Fruit fly (Drosophila melanogaster) whole organism, embryonic: Measurements from ENCODE around the gene Rad60.

ENCODE experiments used
- Bgb ChIP-seq: fragments of 200-800 bp; sonication (Bioruptor generic); IDR thresholded peaks from 2 replicates; pipeline ENCODE4 v1.3.6; 2022; ENCODE audit warnings: missing biosample characterization, missing genetic modification characterization; ENCODE audit not compliant: partially characterized antibody
- CG10565 ChIP-seq: fragments of 200-800 bp; sonication (Bioruptor generic); optimal IDR thresholded peaks from 3 replicates; lab custom pipeline; 2016; ENCODE audit warnings: missing biosample characterization, mild to moderate bottlenecking, missing genetic modification characterization
- CG10979 ChIP-seq: fragments of 200-800 bp; sonication (Bioruptor generic); optimal IDR thresholded peaks from 2 replicates; lab custom pipeline; 2018; ENCODE audit warnings: missing biosample characterization, mild to moderate bottlenecking, missing genetic modification characterization, moderate library complexity
- CG13123 ChIP-seq: fragments of 200-800 bp; sonication (Bioruptor generic); optimal IDR thresholded peaks from 2 replicates; lab custom pipeline; 2016; ENCODE audit warnings: missing biosample characterization, missing genetic modification characterization
- CG14667 ChIP-seq: fragments of 200-800 bp; sonication (Bioruptor generic); IDR thresholded peaks from 2 replicates; pipeline ENCODE4 v1.3.6; 2022; ENCODE audit warnings: missing biosample characterization, missing genetic modification characterization
- CG16815 ChIP-seq: fragments of 200-800 bp; sonication (Bioruptor generic); optimal IDR thresholded peaks from 3 replicates; lab custom pipeline; 2017; ENCODE audit warnings: missing biosample characterization, mild to moderate bottlenecking, missing genetic modification characterization
- CG18599 ChIP-seq: fragments of 200-800 bp; sonication (Bioruptor generic); optimal IDR thresholded peaks from 3 replicates; lab custom pipeline; 2017; ENCODE audit warnings: missing biosample characterization, missing genetic modification characterization, mild to moderate bottlenecking, moderate library complexity, missing genetic modification reagents
- CG2120 ChIP-seq: fragments of 200-800 bp; sonication (Bioruptor generic); optimal IDR thresholded peaks from 3 replicates; lab custom pipeline; 2016; ENCODE audit warnings: missing biosample characterization, missing genetic modification characterization
- CG2875 ChIP-seq: fragments of 200-800 bp; sonication (Bioruptor generic); optimal IDR thresholded peaks from 2 replicates; lab custom pipeline; 2017; ENCODE audit warnings: missing biosample characterization, mild to moderate bottlenecking, missing genetic modification characterization, missing genetic modification reagents
- CG3065 ChIP-seq: fragments of 200-800 bp; sonication (Bioruptor generic); optimal IDR thresholded peaks from 2 replicates; lab custom pipeline; 2016; ENCODE audit warnings: missing biosample characterization, missing genetic modification characterization
- CG32772 ChIP-seq: fragments of 200-800 bp; sonication (Bioruptor generic); IDR thresholded peaks from 2 replicates; pipeline ENCODE4 v1.3.6; 2022; ENCODE audit warnings: missing biosample characterization, missing genetic modification characterization
- CG34422 ChIP-seq: fragments of 200-800 bp; sonication (Bioruptor generic); IDR thresholded peaks from 3 replicates; pipeline ENCODE4 v1.3.6; 2022; ENCODE audit warnings: missing biosample characterization, missing genetic modification characterization
- CG4360 ChIP-seq: fragments of 200-800 bp; sonication (Bioruptor generic); IDR thresholded peaks from 2 replicates; pipeline ENCODE4 v1.3.6; 2022; ENCODE audit warnings: missing biosample characterization, missing genetic modification characterization
- CG4424 ChIP-seq: fragments of 200-800 bp; sonication (Bioruptor generic); optimal IDR thresholded peaks from 3 replicates; lab custom pipeline; 2016; ENCODE audit warnings: missing biosample characterization, missing genetic modification characterization
- CG5953 ChIP-seq: fragments of 200-800 bp; sonication (Bioruptor generic); IDR thresholded peaks from 2 replicates; pipeline ENCODE4 v1.3.6; 2022; ENCODE audit warnings: missing biosample characterization, missing genetic modification characterization
- CG6254 ChIP-seq: fragments of 200-800 bp; sonication (Bioruptor generic); optimal IDR thresholded peaks from 3 replicates; lab custom pipeline; 2017; ENCODE audit warnings: mild to moderate bottlenecking, missing biosample characterization, missing genetic modification reagents, missing genetic modification characterization
- CG8290 ChIP-seq, 3 experiments: fragments of 200-800 bp; sonication (Bioruptor generic); optimal IDR thresholded peaks; 2 replicates each; lab custom pipeline; 2016 to 2019; ENCODE audit warnings: missing biosample characterization in 3 of 3, missing genetic modification characterization in 3 of 3, mild to moderate bottlenecking in 2 of 3, moderate library complexity in 1 of 3
- CG8388 ChIP-seq: fragments of 200-800 bp; sonication (Bioruptor generic); optimal IDR thresholded peaks from 2 replicates; lab custom pipeline; 2019; ENCODE audit warnings: missing biosample characterization, mild to moderate bottlenecking, missing genetic modification characterization, moderate library complexity
- CG8924 ChIP-seq: fragments of 200-800 bp; optimal IDR thresholded peaks from 3 replicates; lab custom pipeline; 2019; ENCODE audit warnings: missing biosample characterization, mild to moderate bottlenecking, missing genetic modification characterization, moderate library complexity
- CG8944 ChIP-seq: fragments of 200-800 bp; sonication (Bioruptor generic); optimal IDR thresholded peaks from 3 replicates; lab custom pipeline; 2016; ENCODE audit warnings: missing biosample characterization, missing genetic modification characterization
- CG9215 ChIP-seq: fragments of 200-800 bp; sonication (Bioruptor generic); IDR thresholded peaks from 2 replicates; pipeline ENCODE4 v1.3.6; 2022; ENCODE audit warnings: missing biosample characterization, missing genetic modification characterization
- CG9609 ChIP-seq: fragments of 200-800 bp; sonication (Bioruptor generic); optimal IDR thresholded peaks from 3 replicates; lab custom pipeline; 2016; ENCODE audit warnings: missing biosample characterization, missing genetic modification characterization
- CG9797 ChIP-seq: fragments of 200-800 bp; sonication (Bioruptor generic); optimal IDR thresholded peaks from 3 replicates; lab custom pipeline; 2018; ENCODE audit warnings: missing biosample characterization, mild to moderate bottlenecking, missing genetic modification characterization
- GATAe ChIP-seq: fragments of 200-800 bp; sonication (Bioruptor generic); conservative IDR thresholded peaks from 2 replicates; pipeline ENCODE4 v1.3.6; 2022; ENCODE audit warnings: missing biosample characterization, missing genetic modification characterization
- Gsc ChIP-seq: fragments of 200-800 bp; sonication (Bioruptor generic); IDR thresholded peaks from 2 replicates; pipeline ENCODE4 v1.3.6; 2022; ENCODE audit warnings: missing biosample characterization, missing genetic modification characterization
- HHEX ChIP-seq: fragments of 200-800 bp; sonication (Bioruptor generic); optimal IDR thresholded peaks from 3 replicates; lab custom pipeline; 2017; ENCODE audit warnings: missing biosample characterization, mild to moderate bottlenecking, missing genetic modification characterization, missing genetic modification reagents
- Jarid2 ChIP-seq: fragments of 200-800 bp; sonication (Bioruptor generic); optimal IDR thresholded peaks from 3 replicates; lab custom pipeline; 2017; ENCODE audit warnings: mild to moderate bottlenecking, missing biosample characterization, missing genetic modification reagents, missing genetic modification characterization
- Max ChIP-seq: fragments of 200-800 bp; sonication (Bioruptor generic); optimal IDR thresholded peaks from 2 replicates; lab custom pipeline; 2016; ENCODE audit warnings: missing biosample characterization, mild to moderate bottlenecking, missing genetic modification characterization
- Med ChIP-seq: fragments of 200-800 bp; sonication (Bioruptor generic); peaks from one replicate; lab custom pipeline; 2016; ENCODE audit warnings: missing biosample characterization, missing genetic modification characterization, mild to moderate bottlenecking, inconsistent platforms, moderate library complexity
- Rfx ChIP-seq: fragments of 200-800 bp; sonication (Bioruptor generic); IDR thresholded peaks from 2 replicates; pipeline ENCODE4 v1.3.6; 2022; ENCODE audit warnings: missing biosample characterization, missing genetic modification characterization
- Six4 ChIP-seq: fragments of 200-800 bp; sonication (Bioruptor generic); optimal IDR thresholded peaks from 2 replicates; lab custom pipeline; 2016; ENCODE audit warnings: missing biosample characterization, missing genetic modification characterization
- Sox100B ChIP-seq: fragments of 200-800 bp; sonication (Bioruptor generic); optimal IDR thresholded peaks from 3 replicates; lab custom pipeline; 2018; ENCODE audit warnings: missing biosample characterization, mild to moderate bottlenecking, missing genetic modification characterization
- Tbp ChIP-seq: fragments of >200 bp; optimal IDR thresholded peaks from 2 replicates; lab custom pipeline; 2018; ENCODE audit warnings: missing biosample characterization, missing genetic modification characterization
- bsh ChIP-seq, 2 experiments: fragments of 200-800 bp; sonication (Bioruptor generic); optimal IDR thresholded peaks; 2 replicates each; lab custom pipeline; 2017 to 2018; ENCODE audit warnings: mild to moderate bottlenecking in 2 of 2, missing biosample characterization in 2 of 2, missing genetic modification characterization in 2 of 2, moderate library complexity in 1 of 2
- ci ChIP-seq: fragments of 200-800 bp; sonication (Bioruptor generic); IDR thresholded peaks from 3 replicates; pipeline ENCODE4 v1.3.6; 2022; ENCODE audit warnings: missing biosample characterization, missing genetic modification characterization
- crol ChIP-seq: fragments of 200-800 bp; sonication (Bioruptor generic); IDR thresholded peaks from 2 replicates; pipeline ENCODE4 v1.3.6; 2022; ENCODE audit warnings: missing biosample characterization, missing genetic modification characterization
- dan ChIP-seq: fragments of 200-800 bp; sonication (Bioruptor generic); IDR thresholded peaks from 2 replicates; pipeline ENCODE4 v1.3.6; 2022; ENCODE audit warnings: missing biosample characterization, missing genetic modification characterization
- danr ChIP-seq: fragments of 200-800 bp; sonication (Bioruptor generic); IDR thresholded peaks from 2 replicates; pipeline ENCODE4 v1.3.6; 2022; ENCODE audit warnings: missing biosample characterization, missing genetic modification characterization
- dm ChIP-seq: fragments of 200-800 bp; sonication (Bioruptor generic); optimal IDR thresholded peaks from 3 replicates; lab custom pipeline; 2016; ENCODE audit warnings: missing biosample characterization, missing genetic modification characterization
- ems ChIP-seq: fragments of 200-800 bp; sonication (Bioruptor generic); optimal IDR thresholded peaks from 3 replicates; lab custom pipeline; 2016; ENCODE audit warnings: missing biosample characterization, missing genetic modification characterization
- gsb-n ChIP-seq: fragments of 200-800 bp; sonication (Bioruptor generic); optimal IDR thresholded peaks from 3 replicates; lab custom pipeline; 2018; ENCODE audit warnings: missing biosample characterization, mild to moderate bottlenecking, missing genetic modification characterization
- gt ChIP-seq: fragments of 200-800 bp; sonication (Bioruptor generic); IDR thresholded peaks from 2 replicates; pipeline ENCODE4 v1.3.6; 2022; ENCODE audit warnings: missing biosample characterization, missing genetic modification characterization
- kni ChIP-seq: fragments of 200-800 bp; sonication (Bioruptor generic); optimal IDR thresholded peaks from 3 replicates; lab custom pipeline; 2017; ENCODE audit warnings: mild to moderate bottlenecking, missing biosample characterization, missing genetic modification reagents, missing genetic modification characterization
- pho ChIP-seq: fragments of 200-800 bp; sonication (Bioruptor generic); optimal IDR thresholded peaks from 2 replicates; lab custom pipeline; 2016; ENCODE audit warnings: missing biosample characterization, missing genetic modification characterization
- sens ChIP-seq: fragments of 200-800 bp; sonication (Bioruptor generic); peaks from one replicate; lab custom pipeline; 2016; ENCODE audit warnings: missing biosample characterization, missing genetic modification characterization
- sisA ChIP-seq: fragments of 200-800 bp; sonication (Bioruptor generic); IDR thresholded peaks from 2 replicates; pipeline ENCODE4 v1.3.6; 2022; ENCODE audit warnings: missing biosample characterization, missing genetic modification characterization
- sug ChIP-seq: fragments of 200-800 bp; optimal IDR thresholded peaks from 2 replicates; lab custom pipeline; 2019; ENCODE audit warnings: missing biosample characterization, mild to moderate bottlenecking, missing genetic modification characterization, moderate library complexity

Rad60 gene

DNA sequence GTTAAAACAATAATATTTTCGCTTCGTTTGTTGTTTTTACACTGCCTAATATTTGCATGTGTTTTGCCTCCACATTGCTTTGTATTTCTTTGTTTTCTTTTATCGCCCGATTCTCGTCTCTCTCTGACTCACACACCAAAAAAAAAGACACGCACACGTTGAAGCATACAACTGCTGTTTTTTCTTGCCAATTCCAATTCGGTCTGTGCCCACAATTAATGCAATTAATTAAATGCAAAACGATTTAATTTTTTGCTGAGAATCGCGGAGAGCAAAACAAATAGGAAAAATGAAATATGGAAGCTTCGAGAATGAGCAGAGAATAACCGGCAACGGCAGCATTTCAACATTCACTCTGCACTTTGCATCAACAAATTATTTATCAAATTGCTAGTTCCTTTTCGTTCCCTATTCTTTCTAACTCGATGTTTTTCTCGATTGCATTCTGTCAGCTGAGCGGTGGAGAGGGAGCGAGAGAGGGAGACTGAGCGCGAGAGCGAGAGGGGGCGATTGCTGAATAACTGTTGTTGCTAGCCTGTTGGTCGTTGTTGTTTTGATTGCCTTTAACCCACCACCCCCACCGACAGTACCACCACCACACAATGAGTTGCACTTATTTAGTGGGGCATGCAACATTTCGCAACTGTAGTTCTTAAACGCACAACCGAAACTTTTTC lies 30.1 kb downstream of the Rad60 start (continued):
- TF ChIP-seq CG8944 (GFP tag; lab: Kevin White, UChicago) (no peak), CG34422 (GFP tag; lab: Robert Waterston, UW) (peak; percentile 36; the same call in 1 of the 3 replicates)

dm6 chr3R:23220239-23221002 lies 30.9 kb downstream of the Rad60 start:
- TF ChIP-seq CG10565 (no peak), CG9215 (no peak), CG13123 (no peak), CG2120 (peak; percentile 52), crol (GFP tag; lab: Robert Waterston, UW) (peak; percentile 55), kni (peak; percentile 42), HHEX (GFP tag; lab: Kevin White, UChicago) (no peak), dm (no peak), CG10979 (tag; lab: Kevin White, UChicago) (no peak), Tbp (GFP tag; lab: Kevin White, UChicago) (no peak), Rfx (GFP tag; lab: Robert Waterston, UW) (peak; percentile 21; the same call in 1 of the 2 replicates), Gsc (GFP tag; lab: Robert Waterston, UW) (no peak), CG8388 (GFP tag; lab: Kevin White, UChicago) (peak; percentile 71), danr (GFP tag; lab: Robert Waterston, UW) (no peak), Max (GFP tag; lab: Kevin White, UChicago) (no peak), CG3065 (no peak), CG9797 (no peak), ci (GFP tag; lab: Robert Waterston, UW) (0 out of 3 replicates have a peak, but pooled peaks have one; percentile 5), Bgb (GFP tag; lab: Robert Waterston, UW) (0 out of 2 replicates have a peak, but pooled peaks have one; percentile 14), sens (peak; percentile 67), GATAe (no peak), CG5953 (no peak), Six4 (GFP tag; lab: Kevin White, UChicago) (no peak), gsb-n (no peak), ems (no peak), bsh (GFP tag; optimal IDR thresholded peaks at IDR 0.05; lab: Kevin White, UChicago) (peak in 1 of 2 experiments; percentile 8), sisA (GFP tag; lab: Robert Waterston, UW) (no peak), CG8924 (tag; lab: Kevin White, UChicago) (peak; percentile 10), dan (GFP tag; lab: Robert Waterston, UW) (no peak), CG32772 (no peak), CG18599 (peak; percentile 8), CG6254 (GFP tag; lab: Kevin White, UChicago) (no peak), CG9609 (GFP tag; lab: Kevin White, UChicago) (no peak), Med (GFP tag; lab: Kevin White, UChicago) (peak; percentile 76), sug (tag; lab: Kevin White, UChicago) (peak; percentile 17), CG2875 (GFP tag; lab: Kevin White, UChicago) (no peak), Jarid2 (GFP tag; lab: Kevin White, UChicago) (no peak), CG4360 (peak; percentile 80), CG4424 (GFP tag; lab: Kevin White, UChicago) (no peak), CG14667 (no peak), pho (GFP tag; lab: Kevin White, UChicago) (no peak), CG16815 (GFP tag; lab: Kevin White, UChicago) (no peak), Sox100B (no peak), gt (GFP tag; lab: Robert Waterston, UW) (no peak), CG8290 (GFP tag; optimal IDR thresholded peaks at IDR 0.05; lab: Kevin White, UChicago) (no peak), CG8290 (tag; optimal IDR thresholded peaks at IDR 0.05; lab: Kevin White, UChicago) (no peak)
